Worm (Caenorhabditis elegans) whole organism, mixed stage, embryonic: ENCODE results near the gene tra-4.

Experiments
- M03D4.4 ChIP-seq: sonication (generic microtip); optimal IDR thresholded peaks from 2 replicates; lab custom pipeline; 2017; ENCODE audit warnings: mild to moderate bottlenecking, missing genetic modification characterization, missing compliant biosample characterization
- lin-13 ChIP-seq: fragments of 150-350 bp; optimal IDR thresholded peaks from 2 replicates; lab custom pipeline; 2014; ENCODE audit warnings: missing biosample characterization, missing genetic modification characterization
- nhr-12 ChIP-seq: fragments of 150-350 bp; optimal IDR thresholded peaks from 2 replicates; lab custom pipeline; 2014; ENCODE audit warnings: missing biosample characterization, missing genetic modification characterization
- nhr-28 ChIP-seq: fragments of 150-350 bp; optimal IDR thresholded peaks from 2 replicates; lab custom pipeline; 2014; ENCODE audit warnings: missing biosample characterization, missing genetic modification characterization
- unc-120 ChIP-seq: sonication (generic microtip); optimal IDR thresholded peaks from 2 replicates; lab custom pipeline; 2017; ENCODE audit warnings: missing genetic modification characterization, missing compliant biosample characterization; ENCODE audit not compliant: poor library complexity, severe bottlenecking

ce11 chrX:2827702-2828182, 29.7 kb downstream of the tra-4 start, which contains the start of gene ssr-2:
- TF ChIP-seq lin-13 (tag; lab: Kevin White, UChicago) (no peak), M03D4.4 (tag; lab: Kevin White, UChicago) (no peak), nhr-12 (tag; lab: Kevin White, UChicago) (no peak), unc-120 (no peak), nhr-28 (tag; lab: Kevin White, UChicago) (no peak)
